Fruit fly (Drosophila melanogaster) whole organism, embryonic: ENCODE results near the gene CG7565.

Experiments
- Adf1 ChIP-seq: fragments of 200-800 bp; sonication (Bioruptor generic); IDR thresholded peaks from 2 replicates; pipeline ENCODE4 v1.3.6; 2022; ENCODE audit warnings: missing biosample characterization, missing genetic modification characterization
- Bgb ChIP-seq: fragments of 200-800 bp; sonication (Bioruptor generic); IDR thresholded peaks from 2 replicates; pipeline ENCODE4 v1.3.6; 2022; ENCODE audit warnings: missing biosample characterization, missing genetic modification characterization; ENCODE audit not compliant: partially characterized antibody
- CG10209 ChIP-seq: fragments of 200-800 bp; sonication (Bioruptor generic); optimal IDR thresholded peaks from 3 replicates; lab custom pipeline; 2017; ENCODE audit warnings: missing biosample characterization, mild to moderate bottlenecking, missing genetic modification characterization, missing genetic modification reagents
- CG10431 ChIP-seq: fragments of 200-800 bp; sonication (Bioruptor generic); optimal IDR thresholded peaks from 3 replicates; lab custom pipeline; 2018; ENCODE audit warnings: missing biosample characterization, mild to moderate bottlenecking, missing genetic modification characterization
- CG11398 ChIP-seq: fragments of 200-800 bp; sonication (Bioruptor generic); optimal IDR thresholded peaks from 2 replicates; lab custom pipeline; 2016; ENCODE audit warnings: missing biosample characterization, missing genetic modification characterization
- CG11695 ChIP-seq: fragments of 200-800 bp; sonication (Bioruptor generic); IDR thresholded peaks from 3 replicates; pipeline ENCODE4 v1.3.6; 2022; ENCODE audit warnings: missing biosample characterization, missing genetic modification characterization
- CG12769 ChIP-seq: fragments of 200-800 bp; sonication (Bioruptor generic); optimal IDR thresholded peaks from 2 replicates; lab custom pipeline; 2019; ENCODE audit warnings: missing biosample characterization, mild to moderate bottlenecking, missing genetic modification characterization, moderate library complexity
- CG14710 ChIP-seq: fragments of 200-800 bp; sonication (Bioruptor generic); optimal IDR thresholded peaks from 3 replicates; lab custom pipeline; 2019; ENCODE audit warnings: missing biosample characterization, mild to moderate bottlenecking, missing genetic modification characterization, moderate library complexity
- CG1529 ChIP-seq: fragments of 200-800 bp; sonication (Bioruptor generic); optimal IDR thresholded peaks from 3 replicates; lab custom pipeline; 2018; ENCODE audit warnings: missing biosample characterization, missing genetic modification characterization
- CG15514 ChIP-seq: fragments of 200-800 bp; sonication (Bioruptor generic); optimal IDR thresholded peaks from 3 replicates; lab custom pipeline; 2017; ENCODE audit warnings: missing biosample characterization, missing genetic modification characterization, mild to moderate bottlenecking, moderate library complexity, missing genetic modification reagents
- CG16779 ChIP-seq: fragments of 200-800 bp; sonication (Bioruptor generic); IDR thresholded peaks from 2 replicates; pipeline ENCODE4 v1.3.6; 2022; ENCODE audit warnings: missing biosample characterization, missing genetic modification characterization
- CG17328 ChIP-seq: fragments of 200-800 bp; sonication (Bioruptor generic); IDR thresholded peaks from 2 replicates; pipeline ENCODE4 v1.3.6; 2022; ENCODE audit warnings: missing biosample characterization, missing genetic modification characterization
- CG18011 ChIP-seq: fragments of 200-800 bp; sonication (Bioruptor generic); optimal IDR thresholded peaks from 2 replicates; lab custom pipeline; 2017; ENCODE audit warnings: missing biosample characterization, missing genetic modification characterization, mild to moderate bottlenecking, moderate library complexity, missing genotype
- CG18619 ChIP-seq: fragments of 200-800 bp; sonication (Bioruptor generic); optimal IDR thresholded peaks from 3 replicates; lab custom pipeline; 2017; ENCODE audit warnings: missing biosample characterization, mild to moderate bottlenecking, missing genetic modification characterization
- CG2202 ChIP-seq: fragments of 200-800 bp; sonication (Bioruptor generic); optimal IDR thresholded peaks from 2 replicates; lab custom pipeline; 2018; ENCODE audit warnings: missing biosample characterization, mild to moderate bottlenecking, missing genetic modification characterization
- CG2678 ChIP-seq: fragments of 200-800 bp; sonication (Bioruptor generic); optimal IDR thresholded peaks from 3 replicates; lab custom pipeline; 2019; ENCODE audit warnings: missing biosample characterization, mild to moderate bottlenecking, missing genetic modification characterization, moderate library complexity
- CG30020 ChIP-seq: fragments of 200-800 bp; optimal IDR thresholded peaks from 2 replicates; lab custom pipeline; 2019; ENCODE audit warnings: missing biosample characterization, mild to moderate bottlenecking, missing genetic modification characterization, moderate library complexity
- CG30403 ChIP-seq: fragments of 200-800 bp; sonication (Bioruptor generic); optimal IDR thresholded peaks from 3 replicates; lab custom pipeline; 2016; ENCODE audit warnings: missing biosample characterization, missing genetic modification characterization
- CG3163 ChIP-seq: fragments of 200-800 bp; sonication (Bioruptor generic); optimal IDR thresholded peaks from 3 replicates; lab custom pipeline; 2016; ENCODE audit warnings: missing biosample characterization, missing genetic modification characterization
- CG32772 ChIP-seq: fragments of 200-800 bp; sonication (Bioruptor generic); IDR thresholded peaks from 2 replicates; pipeline ENCODE4 v1.3.6; 2022; ENCODE audit warnings: missing biosample characterization, missing genetic modification characterization
- CG3838 ChIP-seq: fragments of 200-800 bp; sonication (Bioruptor generic); optimal IDR thresholded peaks from 3 replicates; lab custom pipeline; 2016; ENCODE audit warnings: missing biosample characterization, missing genetic modification characterization
- CG6654 ChIP-seq: fragments of 200-800 bp; sonication (Bioruptor generic); optimal IDR thresholded peaks from 2 replicates; lab custom pipeline; 2017; ENCODE audit warnings: missing biosample characterization, mild to moderate bottlenecking, missing genetic modification characterization
- CG6689 ChIP-seq: fragments of 200-800 bp; sonication (Bioruptor generic); IDR thresholded peaks from 2 replicates; pipeline ENCODE4 v1.3.6; 2022; ENCODE audit warnings: missing biosample characterization, missing genetic modification characterization
- CG7786 ChIP-seq: fragments of 200-800 bp; sonication (Bioruptor generic); optimal IDR thresholded peaks from 2 replicates; lab custom pipeline; 2016; ENCODE audit warnings: missing biosample characterization, missing genetic modification characterization
- CG8359 ChIP-seq: fragments of 200-800 bp; sonication (Bioruptor generic); optimal IDR thresholded peaks from 2 replicates; lab custom pipeline; 2017; ENCODE audit warnings: missing biosample characterization, mild to moderate bottlenecking, missing genetic modification characterization, borderline replicate concordance
- E2f2 ChIP-seq: fragments of 200-800 bp; sonication (Bioruptor generic); IDR thresholded peaks from 2 replicates; pipeline ENCODE4 v1.3.6; 2022; ENCODE audit warnings: missing biosample characterization, missing genetic modification characterization
- HLH4C ChIP-seq: fragments of 200-800 bp; sonication (Bioruptor generic); IDR thresholded peaks from 3 replicates; pipeline ENCODE4 v1.3.6; 2022; ENCODE audit warnings: missing biosample characterization, missing genetic modification characterization; ENCODE audit not compliant: partially characterized antibody
- Hmx ChIP-seq: fragments of 200-800 bp; sonication (Bioruptor generic); optimal IDR thresholded peaks from 2 replicates; lab custom pipeline; 2016; ENCODE audit warnings: missing biosample characterization, missing genetic modification characterization
- Hsf ChIP-seq: fragments of 200-800 bp; sonication (Bioruptor generic); optimal IDR thresholded peaks from 3 replicates; lab custom pipeline; 2016; ENCODE audit warnings: missing biosample characterization, missing genetic modification characterization
- Med ChIP-seq: fragments of 200-800 bp; sonication (Bioruptor generic); peaks from one replicate; lab custom pipeline; 2016; ENCODE audit warnings: missing biosample characterization, missing genetic modification characterization, mild to moderate bottlenecking, inconsistent platforms, moderate library complexity
- Neu2 ChIP-seq: fragments of 200-800 bp; sonication (Bioruptor generic); optimal IDR thresholded peaks from 3 replicates; lab custom pipeline; 2016; ENCODE audit warnings: missing biosample characterization, missing genetic modification characterization, borderline replicate concordance
- Oli ChIP-seq: fragments of 200-800 bp; sonication (Bioruptor generic); optimal IDR thresholded peaks from 2 replicates; lab custom pipeline; 2018; ENCODE audit warnings: missing biosample characterization, mild to moderate bottlenecking, missing genetic modification characterization, moderate library complexity
- Optix ChIP-seq: fragments of 200-800 bp; sonication (Bioruptor generic); IDR thresholded peaks from 3 replicates; pipeline ENCODE4 v1.3.6; 2022; ENCODE audit warnings: missing biosample characterization, missing genetic modification characterization
- Xrp1 ChIP-seq: fragments of 200-800 bp; sonication (Bioruptor generic); IDR thresholded peaks from 2 replicates; pipeline ENCODE4 v1.3.6; 2022; ENCODE audit warnings: missing biosample characterization, missing genetic modification characterization
- bcd ChIP-seq: fragments of 200-800 bp; sonication (Bioruptor generic); optimal IDR thresholded peaks from 2 replicates; lab custom pipeline; 2017; ENCODE audit warnings: missing biosample characterization, mild to moderate bottlenecking, missing genetic modification characterization
- chinmo ChIP-seq: fragments of 200-800 bp; sonication (Bioruptor generic); IDR thresholded peaks from 4 replicates; pipeline ENCODE4 v1.3.6; 2022; ENCODE audit warnings: missing biosample characterization, missing genetic modification characterization; ENCODE audit not compliant: partially characterized antibody
- chn ChIP-seq: fragments of 200-800 bp; sonication (Bioruptor generic); optimal IDR thresholded peaks from 2 replicates; lab custom pipeline; 2016; ENCODE audit warnings: missing biosample characterization, missing genetic modification characterization
- dmrt99B ChIP-seq: fragments of 200-800 bp; sonication (Bioruptor generic); optimal IDR thresholded peaks from 2 replicates; lab custom pipeline; 2018; ENCODE audit warnings: missing biosample characterization, mild to moderate bottlenecking, missing genetic modification characterization, moderate library complexity
- dysf ChIP-seq: fragments of 200-800 bp; sonication (Bioruptor generic); IDR thresholded peaks from 3 replicates; pipeline ENCODE4 v1.3.6; 2022; ENCODE audit warnings: missing biosample characterization, missing genetic modification characterization
- emc ChIP-seq: fragments of 200-800 bp; sonication (Bioruptor generic); optimal IDR thresholded peaks from 2 replicates; lab custom pipeline; 2016; ENCODE audit warnings: missing biosample characterization, missing genetic modification characterization
- gce ChIP-seq: fragments of 200-800 bp; sonication (Bioruptor generic); IDR thresholded peaks from 3 replicates; pipeline ENCODE4 v1.3.6; 2022; ENCODE audit warnings: missing biosample characterization, missing genetic modification characterization
- gro ChIP-seq: fragments of 200-800 bp; sonication (Bioruptor generic); optimal IDR thresholded peaks from 2 replicates; lab custom pipeline; 2016; ENCODE audit warnings: missing biosample characterization, missing genetic modification characterization
- hkb ChIP-seq, 2 experiments: fragments of 200-800 bp in 1 of 2; fragments of >200 bp in 1 of 2; sonication (Bioruptor generic) in 1 of 2; IDR thresholded peaks in 1 of 2; optimal IDR thresholded peaks in 1 of 2; 2 replicates each; pipeline versions ENCODE4 v1.3.6 to Lab custom; 2017 to 2022; ENCODE audit warnings: missing biosample characterization in 1 of 2, missing genetic modification characterization in 1 of 2
- kni ChIP-seq: fragments of 200-800 bp; sonication (Bioruptor generic); optimal IDR thresholded peaks from 3 replicates; lab custom pipeline; 2017; ENCODE audit warnings: mild to moderate bottlenecking, missing biosample characterization, missing genetic modification reagents, missing genetic modification characterization
- oc ChIP-seq: fragments of 200-800 bp; sonication (Bioruptor generic); optimal IDR thresholded peaks from 2 replicates; lab custom pipeline; 2018; ENCODE audit warnings: missing biosample characterization, mild to moderate bottlenecking, missing genetic modification characterization, moderate library complexity
- psq ChIP-seq: fragments of 200-800 bp; sonication (Bioruptor generic); optimal IDR thresholded peaks from 2 replicates; lab custom pipeline; 2017; ENCODE audit warnings: missing biosample characterization, missing genetic modification characterization
- row ChIP-seq: fragments of 200-800 bp; sonication (Bioruptor generic); IDR thresholded peaks from 3 replicates; pipeline ENCODE4 v1.3.6; 2022; ENCODE audit warnings: missing biosample characterization, missing genetic modification characterization
- run ChIP-seq: fragments of 200-800 bp; sonication (Bioruptor generic); optimal IDR thresholded peaks from 3 replicates; lab custom pipeline; 2018; ENCODE audit warnings: missing biosample characterization, mild to moderate bottlenecking, missing genetic modification characterization
- schlank ChIP-seq: fragments of 200-800 bp; sonication (Bioruptor generic); optimal IDR thresholded peaks from 2 replicates; lab custom pipeline; 2018; ENCODE audit warnings: missing biosample characterization, mild to moderate bottlenecking, missing genetic modification characterization
- sens ChIP-seq: fragments of 200-800 bp; sonication (Bioruptor generic); peaks from one replicate; lab custom pipeline; 2016; ENCODE audit warnings: missing biosample characterization, missing genetic modification characterization
- vvl ChIP-seq: fragments of 200-800 bp; sonication (Bioruptor generic); IDR thresholded peaks from 2 replicates; pipeline ENCODE4 v1.3.6; 2022; ENCODE audit warnings: missing biosample characterization, missing genetic modification characterization

Gene CG7565

dm6 chr3L:8073872-8074271, 17.7 kb downstream of the CG7565 start (continued):
- 0 out of 2 replicates have a peak, but pooled peaks have one; percentile 31 for TF ChIP-seq Adf1 (GFP tag; lab: Robert Waterston, UW)
- no peak for TF ChIP-seq CG30403 (GFP tag; lab: Kevin White, UChicago)
- peak; percentile 49; the same call in 1 of the 2 replicates for TF ChIP-seq vvl
- TF ChIP-seq Med (GFP tag; lab: Kevin White, UChicago) = peak; percentile 84
- 0 out of 3 replicates have a peak, but pooled peaks have one; percentile 18 for TF ChIP-seq dysf (GFP tag; lab: Robert Waterston, UW)
- TF ChIP-seq Optix (GFP tag; lab: Robert Waterston, UW) = no peak
- TF ChIP-seq bcd (GFP tag; lab: Kevin White, UChicago) = no peak
- TF ChIP-seq CG16779 = no peak
- TF ChIP-seq CG3163 (GFP tag; lab: Kevin White, UChicago) = peak; percentile 50
- no peak for TF ChIP-seq CG14710 (tag; lab: Kevin White, UChicago)
- TF ChIP-seq dmrt99B (tag; lab: Kevin White, UChicago) = no peak
- TF ChIP-seq psq = no peak
- TF ChIP-seq CG6689 = 0 out of 2 replicates have a peak, but pooled peaks have one; percentile 15
- TF ChIP-seq CG11695 = no peak
- TF ChIP-seq CG1529 (GFP tag; lab: Kevin White, UChicago) = no peak
- TF ChIP-seq CG30020 = no peak
- no peak for TF ChIP-seq Hsf
- TF ChIP-seq CG10209 (GFP tag; lab: Kevin White, UChicago) = no peak
- TF ChIP-seq oc = peak; percentile 16
- no peak for TF ChIP-seq CG17328
- peak; percentile 36 for TF ChIP-seq CG12769 (tag; lab: Kevin White, UChicago)
- no peak for TF ChIP-seq Oli (tag; lab: Kevin White, UChicago)
- TF ChIP-seq hkb (optimal IDR thresholded peaks at IDR 0.05; lab: Kevin White, UChicago) = no peak
- 0 out of 2 replicates have a peak, but pooled peaks have one; percentile 19 for TF ChIP-seq hkb (GFP tag; IDR thresholded peaks at IDR 0.05; lab: Robert Waterston, UW)
- peak; percentile 22 for TF ChIP-seq CG15514 (GFP tag; lab: Kevin White, UChicago)
- no peak for TF ChIP-seq CG10431 (GFP tag; lab: Kevin White, UChicago)
- TF ChIP-seq chn (GFP tag; lab: Kevin White, UChicago) = no peak
- TF ChIP-seq Neu2 (GFP tag; lab: Kevin White, UChicago) = no peak
- no peak for TF ChIP-seq CG32772
- peak; percentile 60 for TF ChIP-seq CG18011
- TF ChIP-seq chinmo (GFP tag; lab: Robert Waterston, UW) = 0 out of 4 replicates have a peak, but pooled peaks have one; percentile 26
- TF ChIP-seq run = no peak
- TF ChIP-seq row (GFP tag; lab: Robert Waterston, UW) = peak; percentile 51; the same call in 2 of the 3 replicates
- TF ChIP-seq Hmx (GFP tag; lab: Kevin White, UChicago) = no peak
- TF ChIP-seq Bgb = no peak
- TF ChIP-seq schlank (tag; lab: Kevin White, UChicago) = peak; percentile 6
- 0 out of 2 replicates have a peak, but pooled peaks have one; percentile 12 for TF ChIP-seq Xrp1 (GFP tag; lab: Robert Waterston, UW)
- peak; percentile 67 for TF ChIP-seq kni (GFP tag; lab: Kevin White, UChicago)
- peak; percentile 18; the same call in 1 of the 2 replicates for TF ChIP-seq E2f2 (GFP tag; lab: Robert Waterston, UW)
- TF ChIP-seq gce = 0 out of 3 replicates have a peak, but pooled peaks have one; percentile 26

dm6 chr3L:8073370-8073769, 18.2 kb downstream of the CG7565 start:
- TF ChIP-seq CG7786 (GFP tag; lab: Kevin White, UChicago) = no peak
- no peak for TF ChIP-seq CG2202 (tag; lab: Kevin White, UChicago)
- no peak for TF ChIP-seq gro
- TF ChIP-seq emc (GFP tag; lab: Kevin White, UChicago) = no peak
- TF ChIP-seq CG11398 = no peak
- no peak for TF ChIP-seq CG8359 (GFP tag; lab: Kevin White, UChicago)
- TF ChIP-seq CG17328 = no peak
- TF ChIP-seq CG6654 = no peak
- no peak for TF ChIP-seq HLH4C (GFP tag; lab: Robert Waterston, UW)
- peak; percentile 23 for TF ChIP-seq CG2678 (tag; lab: Kevin White, UChicago)
- TF ChIP-seq CG18619 (GFP tag; lab: Kevin White, UChicago) = no peak
- TF ChIP-seq chn (GFP tag; lab: Kevin White, UChicago) = no peak
- no peak for TF ChIP-seq Optix (GFP tag; lab: Robert Waterston, UW)
- TF ChIP-seq vvl = no peak
- TF ChIP-seq CG3838 (GFP tag; lab: Kevin White, UChicago) = no peak
- TF ChIP-seq sens (GFP tag; lab: Kevin White, UChicago) = peak; percentile 57
